Fruit fly (Drosophila melanogaster) whole organism, embryonic: ENCODE results near the gene CG42237.

ENCODE experiments used
- Ada2b ChIP-seq: fragments of 200-800 bp; sonication (Bioruptor generic); IDR thresholded peaks from 2 replicates; pipeline ENCODE4 v1.3.6; 2022; ENCODE audit warnings: missing biosample characterization, missing genetic modification characterization
- B-H1 ChIP-seq: fragments of 200-800 bp; sonication (Bioruptor generic); IDR thresholded peaks from 3 replicates; pipeline ENCODE4 v1.3.6; 2022; ENCODE audit warnings: missing biosample characterization, missing genetic modification characterization
- CG10147 ChIP-seq: fragments of 200-800 bp; sonication (Bioruptor generic); optimal IDR thresholded peaks from 2 replicates; lab custom pipeline; 2019; ENCODE audit warnings: missing biosample characterization, mild to moderate bottlenecking, missing genetic modification characterization, moderate library complexity
- CG10462 ChIP-seq: fragments of 200-800 bp; sonication (Bioruptor generic); optimal IDR thresholded peaks from 2 replicates; lab custom pipeline; 2016; ENCODE audit warnings: missing biosample characterization, missing genetic modification characterization
- CG10959 ChIP-seq: fragments of 200-800 bp; sonication (Bioruptor generic); IDR thresholded peaks from 2 replicates; pipeline ENCODE4 v1.3.6; 2022; ENCODE audit warnings: missing biosample characterization, missing genetic modification characterization
- CG11695 ChIP-seq: fragments of 200-800 bp; sonication (Bioruptor generic); IDR thresholded peaks from 3 replicates; pipeline ENCODE4 v1.3.6; 2022; ENCODE audit warnings: missing biosample characterization, missing genetic modification characterization
- CG12155 ChIP-seq: fragments of 200-800 bp; sonication (Bioruptor generic); optimal IDR thresholded peaks from 3 replicates; lab custom pipeline; 2016; ENCODE audit warnings: missing biosample characterization, missing genetic modification characterization
- CG14441 ChIP-seq: fragments of 200-800 bp; sonication (Bioruptor generic); IDR thresholded peaks from 2 replicates; pipeline ENCODE4 v1.3.6; 2022; ENCODE audit warnings: missing biosample characterization, missing genetic modification characterization
- CG16815 ChIP-seq: fragments of 200-800 bp; sonication (Bioruptor generic); optimal IDR thresholded peaks from 3 replicates; lab custom pipeline; 2017; ENCODE audit warnings: missing biosample characterization, mild to moderate bottlenecking, missing genetic modification characterization
- CG18011 ChIP-seq: fragments of 200-800 bp; sonication (Bioruptor generic); optimal IDR thresholded peaks from 2 replicates; lab custom pipeline; 2017; ENCODE audit warnings: missing biosample characterization, missing genetic modification characterization, mild to moderate bottlenecking, moderate library complexity, missing genotype
- CG2199 ChIP-seq: fragments of 200-800 bp; sonication (Bioruptor generic); IDR thresholded peaks from 3 replicates; pipeline ENCODE4 v1.3.6; 2022; ENCODE audit warnings: missing biosample characterization, missing genetic modification characterization
- CG30431 ChIP-seq: fragments of 200-800 bp; sonication (Bioruptor generic); optimal IDR thresholded peaks from 2 replicates; lab custom pipeline; 2017; ENCODE audit warnings: missing biosample characterization, missing genetic modification characterization
- CG32532 ChIP-seq: fragments of 200-800 bp; sonication (Bioruptor generic); IDR thresholded peaks from 2 replicates; pipeline ENCODE4 v1.3.6; 2022; ENCODE audit warnings: missing biosample characterization, missing genetic modification characterization
- CG6654 ChIP-seq: fragments of 200-800 bp; sonication (Bioruptor generic); optimal IDR thresholded peaks from 2 replicates; lab custom pipeline; 2017; ENCODE audit warnings: missing biosample characterization, mild to moderate bottlenecking, missing genetic modification characterization
- CG6765 ChIP-seq: fragments of 200-800 bp; sonication (Bioruptor generic); optimal IDR thresholded peaks from 3 replicates; lab custom pipeline; 2017; ENCODE audit warnings: missing biosample characterization, mild to moderate bottlenecking, missing genetic modification characterization
- CG7745 ChIP-seq: fragments of 200-800 bp; sonication (Bioruptor generic); optimal IDR thresholded peaks from 2 replicates; lab custom pipeline; 2018; ENCODE audit warnings: missing biosample characterization, mild to moderate bottlenecking, missing genetic modification characterization, moderate library complexity
- CG8388 ChIP-seq: fragments of 200-800 bp; sonication (Bioruptor generic); optimal IDR thresholded peaks from 2 replicates; lab custom pipeline; 2019; ENCODE audit warnings: missing biosample characterization, mild to moderate bottlenecking, missing genetic modification characterization, moderate library complexity
- CG9215 ChIP-seq: fragments of 200-800 bp; sonication (Bioruptor generic); IDR thresholded peaks from 2 replicates; pipeline ENCODE4 v1.3.6; 2022; ENCODE audit warnings: missing biosample characterization, missing genetic modification characterization
- Dfd ChIP-seq, 2 experiments: fragments of >200 bp; optimal IDR thresholded peaks; 2 replicates each; lab custom pipeline; 2017; ENCODE audit warnings: missing biosample characterization in 2 of 2, missing genetic modification characterization in 2 of 2
- Dip2 ChIP-seq: fragments of 200-800 bp; sonication (Bioruptor generic); IDR thresholded peaks from 2 replicates; pipeline ENCODE4 v1.3.6; 2022; ENCODE audit warnings: missing biosample characterization, missing genetic modification characterization
- Dip3 ChIP-seq: fragments of 200-800 bp; sonication (Bioruptor generic); optimal IDR thresholded peaks from 3 replicates; lab custom pipeline; 2016; ENCODE audit warnings: missing biosample characterization, missing genetic modification characterization
- Doc3 ChIP-seq: fragments of 200-800 bp; sonication (Bioruptor generic); IDR thresholded peaks from 3 replicates; pipeline ENCODE4 v1.3.6; 2022; ENCODE audit warnings: missing biosample characterization, missing genetic modification characterization; ENCODE audit not compliant: partially characterized antibody
- HLH4C ChIP-seq: fragments of 200-800 bp; sonication (Bioruptor generic); IDR thresholded peaks from 3 replicates; pipeline ENCODE4 v1.3.6; 2022; ENCODE audit warnings: missing biosample characterization, missing genetic modification characterization; ENCODE audit not compliant: partially characterized antibody
- Hmr ChIP-seq: fragments of 200-800 bp; sonication (Bioruptor generic); optimal IDR thresholded peaks from 3 replicates; lab custom pipeline; 2017; ENCODE audit warnings: mild to moderate bottlenecking, missing biosample characterization, missing genetic modification reagents, missing genetic modification characterization
- Max ChIP-seq: fragments of 200-800 bp; sonication (Bioruptor generic); optimal IDR thresholded peaks from 2 replicates; lab custom pipeline; 2016; ENCODE audit warnings: missing biosample characterization, mild to moderate bottlenecking, missing genetic modification characterization
- NK7.1 ChIP-seq: fragments of 200-800 bp; sonication (Bioruptor generic); optimal IDR thresholded peaks from 3 replicates; lab custom pipeline; 2016; ENCODE audit warnings: missing biosample characterization, missing genetic modification characterization
- Stat92E ChIP-seq, 3 experiments: fragments of >200 bp in 2 of 3; fragments of 200-800 bp in 1 of 3; sonication (Bioruptor generic) in 1 of 3; optimal IDR thresholded peaks; 2 replicates each; lab custom pipeline; 2017 to 2019; ENCODE audit warnings: missing biosample characterization in 3 of 3, missing genetic modification characterization in 3 of 3, mild to moderate bottlenecking in 1 of 3, moderate library complexity in 1 of 3
- YL-1 ChIP-seq: fragments of 200-800 bp; sonication (Bioruptor generic); optimal IDR thresholded peaks from 3 replicates; lab custom pipeline; 2017; ENCODE audit warnings: missing biosample characterization, mild to moderate bottlenecking, missing genetic modification characterization
- ac ChIP-seq: fragments of 200-800 bp; sonication (Bioruptor generic); optimal IDR thresholded peaks from 3 replicates; lab custom pipeline; 2017; ENCODE audit warnings: missing biosample characterization, mild to moderate bottlenecking, missing genetic modification characterization
- ara ChIP-seq: fragments of 200-800 bp; sonication (Bioruptor generic); IDR thresholded peaks from 2 replicates; pipeline ENCODE4 v1.3.6; 2022; ENCODE audit warnings: missing biosample characterization, missing genetic modification characterization
- bab2 ChIP-seq: fragments of 200-800 bp; sonication (Bioruptor generic); optimal IDR thresholded peaks from 2 replicates; lab custom pipeline; 2016; ENCODE audit warnings: missing biosample characterization, missing genetic modification characterization
- chif ChIP-seq, 2 experiments: fragments of 200-800 bp; sonication (Bioruptor generic); optimal IDR thresholded peaks; 3 replicates each; lab custom pipeline; 2016; ENCODE audit warnings: missing biosample characterization in 2 of 2, missing genetic modification characterization in 2 of 2
- da ChIP-seq: fragments of 200-800 bp; sonication (Bioruptor generic); optimal IDR thresholded peaks from 2 replicates; lab custom pipeline; 2016; ENCODE audit warnings: missing biosample characterization, missing genetic modification characterization
- dysf ChIP-seq: fragments of 200-800 bp; sonication (Bioruptor generic); IDR thresholded peaks from 3 replicates; pipeline ENCODE4 v1.3.6; 2022; ENCODE audit warnings: missing biosample characterization, missing genetic modification characterization
- fd102C ChIP-seq: fragments of 200-800 bp; sonication (Bioruptor generic); optimal IDR thresholded peaks from 2 replicates; lab custom pipeline; 2018; ENCODE audit warnings: missing biosample characterization, mild to moderate bottlenecking, missing genetic modification characterization, moderate library complexity
- gem ChIP-seq: fragments of 200-800 bp; sonication (Bioruptor generic); optimal IDR thresholded peaks from 2 replicates; lab custom pipeline; 2019; ENCODE audit warnings: missing biosample characterization, mild to moderate bottlenecking, missing genetic modification characterization, moderate library complexity
- hkb ChIP-seq, 2 experiments: fragments of 200-800 bp in 1 of 2; fragments of >200 bp in 1 of 2; sonication (Bioruptor generic) in 1 of 2; IDR thresholded peaks in 1 of 2; optimal IDR thresholded peaks in 1 of 2; 2 replicates each; pipeline versions ENCODE4 v1.3.6 to Lab custom; 2017 to 2022; ENCODE audit warnings: missing biosample characterization in 1 of 2, missing genetic modification characterization in 1 of 2
- insv ChIP-seq, 2 experiments: fragments of 200-800 bp; sonication (Bioruptor generic); optimal IDR thresholded peaks; 3 replicates each; lab custom pipeline; 2016 to 2018; ENCODE audit warnings: missing biosample characterization in 2 of 2, missing genetic modification characterization in 2 of 2
- klu ChIP-seq: fragments of 200-800 bp; sonication (Bioruptor generic); IDR thresholded peaks from 2 replicates; pipeline ENCODE4 v1.3.6; 2022; ENCODE audit warnings: missing biosample characterization, missing genetic modification characterization
- lab ChIP-seq: fragments of 200-800 bp; sonication (Bioruptor generic); optimal IDR thresholded peaks from 3 replicates; lab custom pipeline; 2017; ENCODE audit warnings: missing biosample characterization, missing genetic modification characterization, mild to moderate bottlenecking, moderate library complexity, missing genetic modification reagents
- nerfin-1 ChIP-seq: fragments of 200-800 bp; sonication (Bioruptor generic); optimal IDR thresholded peaks from 3 replicates; lab custom pipeline; 2019; ENCODE audit warnings: missing biosample characterization, mild to moderate bottlenecking, missing genetic modification characterization, moderate library complexity
- pita ChIP-seq: fragments of 200-800 bp; sonication (Bioruptor generic); optimal IDR thresholded peaks from 2 replicates; lab custom pipeline; 2017; ENCODE audit warnings: missing biosample characterization, mild to moderate bottlenecking, missing genetic modification characterization
- repo ChIP-seq: fragments of 200-800 bp; sonication (Bioruptor generic); optimal IDR thresholded peaks from 2 replicates; lab custom pipeline; 2016; ENCODE audit warnings: missing biosample characterization, missing genetic modification characterization
- slou ChIP-seq: fragments of 200-800 bp; sonication (Bioruptor generic); optimal IDR thresholded peaks from 3 replicates; lab custom pipeline; 2016; ENCODE audit warnings: missing biosample characterization, missing genetic modification characterization
- sr ChIP-seq: fragments of 200-800 bp; sonication (Bioruptor generic); IDR thresholded peaks from 3 replicates; pipeline ENCODE4 v1.3.6; 2022; ENCODE audit warnings: missing biosample characterization, missing genetic modification characterization
- stc ChIP-seq: fragments of 200-800 bp; sonication (Bioruptor generic); IDR thresholded peaks from 2 replicates; pipeline ENCODE4 v1.3.6; 2022; ENCODE audit warnings: missing biosample characterization, missing genetic modification characterization
- sug ChIP-seq: fragments of 200-800 bp; optimal IDR thresholded peaks from 2 replicates; lab custom pipeline; 2019; ENCODE audit warnings: missing biosample characterization, mild to moderate bottlenecking, missing genetic modification characterization, moderate library complexity
- usp ChIP-seq: fragments of >200 bp; optimal IDR thresholded peaks from 2 replicates; lab custom pipeline; 2017; ENCODE audit warnings: missing biosample characterization, missing genetic modification characterization
- zen ChIP-seq: fragments of 200-800 bp; sonication (Bioruptor generic); optimal IDR thresholded peaks from 3 replicates; lab custom pipeline; 2018; ENCODE audit warnings: missing biosample characterization, mild to moderate bottlenecking, missing genetic modification characterization, moderate library complexity

CG42237 gene

DNA sequence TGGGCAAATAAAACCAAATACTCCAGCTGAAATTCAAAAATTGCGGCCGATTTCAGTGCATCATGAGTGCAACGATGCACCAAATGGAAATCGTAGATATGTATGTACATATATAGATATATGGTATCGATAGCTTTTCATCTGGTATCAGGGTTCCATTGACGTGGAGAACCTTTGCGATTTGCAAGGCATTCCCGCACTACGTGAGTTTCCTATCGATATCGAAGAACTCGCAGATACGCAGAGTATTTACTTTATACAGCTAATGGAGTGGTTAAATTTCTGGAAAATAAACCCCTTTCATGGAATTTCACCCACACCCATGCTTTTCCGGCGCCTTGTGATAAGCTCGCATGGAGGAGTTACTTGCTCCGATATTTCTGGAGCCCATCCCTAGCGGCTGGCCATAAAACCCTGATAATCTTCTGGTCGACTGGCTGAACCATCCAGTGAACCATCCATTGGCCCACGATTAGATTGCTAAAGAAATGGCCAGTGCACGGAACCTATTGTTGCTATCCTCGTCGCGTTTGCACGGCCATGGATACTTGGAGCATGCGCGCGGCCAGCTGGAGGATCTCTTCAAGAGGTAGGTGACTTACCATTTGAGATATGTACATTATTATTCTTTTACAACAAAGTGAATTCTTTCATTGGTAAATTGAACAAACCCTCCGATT lies 20.7 kb upstream of the CG42237 start, which contains the start of gene CG2200 (continued):
- no peak for TF ChIP-seq hkb (optimal IDR thresholded peaks at IDR 0.05; lab: Kevin White, UChicago)
- peak; percentile 57; the same call in 1 of the 2 replicates for TF ChIP-seq hkb (GFP tag; IDR thresholded peaks at IDR 0.05; lab: Robert Waterston, UW)
- TF ChIP-seq CG2199 (GFP tag; lab: Robert Waterston, UW): no peak
- peak; percentile 18; the same call in 1 of the 2 replicates for TF ChIP-seq CG9215 (GFP tag; lab: Robert Waterston, UW)
- no peak for TF ChIP-seq sr (GFP tag; lab: Robert Waterston, UW)
- peak; percentile 51; the same call in 1 of the 2 replicates for TF ChIP-seq CG14441
- peak; percentile 6 for TF ChIP-seq nerfin-1 (tag; lab: Kevin White, UChicago)
- TF ChIP-seq CG16815 (GFP tag; lab: Kevin White, UChicago): no peak
- no peak for TF ChIP-seq stc (GFP tag; lab: Robert Waterston, UW)
- TF ChIP-seq CG6654: no peak
- peak; percentile 68 for TF ChIP-seq lab (GFP tag; lab: Kevin White, UChicago)
- no peak for TF ChIP-seq Dfd (GFP tag; optimal IDR thresholded peaks at IDR 0.05; lab: Kevin White, UChicago)
- TF ChIP-seq CG8388: peak; percentile 2
- TF ChIP-seq Hmr: peak; percentile 28
- 0 out of 2 replicates have a peak, but pooled peaks have one; percentile 44 for TF ChIP-seq ara
- TF ChIP-seq CG6765 (GFP tag; lab: Kevin White, UChicago): no peak
- TF ChIP-seq sug: peak; percentile 42
- TF ChIP-seq CG10959: no peak
- TF ChIP-seq CG12155 (GFP tag; lab: Kevin White, UChicago): peak; percentile 26
- no peak for TF ChIP-seq CG10147 (GFP tag; lab: Kevin White, UChicago)
- no peak for TF ChIP-seq ac
- peak; percentile 39 for TF ChIP-seq gem (tag; lab: Kevin White, UChicago)
- TF ChIP-seq da (GFP tag; lab: Kevin White, UChicago): no peak
- TF ChIP-seq CG30431 (GFP tag; lab: Kevin White, UChicago): no peak
- no peak for TF ChIP-seq slou (GFP tag; lab: Kevin White, UChicago)
- peak; percentile 0 for TF ChIP-seq YL-1 (GFP tag; lab: Kevin White, UChicago)
- peak; percentile 15 for TF ChIP-seq Dip3 (GFP tag; lab: Kevin White, UChicago)
- TF ChIP-seq bab2 (GFP tag; lab: Kevin White, UChicago): peak; percentile 29
- no peak for TF ChIP-seq chif (GFP tag; optimal IDR thresholded peaks at IDR 0.05; lab: Kevin White, UChicago)
- peak; percentile 2 for TF ChIP-seq Max (GFP tag; lab: Kevin White, UChicago)
- TF ChIP-seq Dip2 (GFP tag; lab: Robert Waterston, UW): no peak
- no peak for TF ChIP-seq pita (GFP tag; lab: Kevin White, UChicago)
- TF ChIP-seq dysf: peak; percentile 55; the same call in 2 of the 3 replicates
- no peak for TF ChIP-seq Ada2b (GFP tag; lab: Robert Waterston, UW)
- TF ChIP-seq HLH4C (GFP tag; lab: Robert Waterston, UW): peak; percentile 85
- TF ChIP-seq CG11695 (GFP tag; lab: Robert Waterston, UW): no peak
- TF ChIP-seq CG7745 (tag; lab: Kevin White, UChicago): no peak
- no peak for TF ChIP-seq zen (tag; lab: Kevin White, UChicago)
- TF ChIP-seq CG32532: 0 out of 2 replicates have a peak, but pooled peaks have one; percentile 14
- no peak for TF ChIP-seq CG10462 (GFP tag; lab: Kevin White, UChicago)
- no peak for TF ChIP-seq usp (GFP tag; lab: Kevin White, UChicago)
- TF ChIP-seq klu (GFP tag; lab: Robert Waterston, UW): no peak
- TF ChIP-seq B-H1 (GFP tag; lab: Robert Waterston, UW): peak; percentile 24; the same call in 1 of the 3 replicates
- TF ChIP-seq insv (GFP tag; optimal IDR thresholded peaks at IDR 0.05; lab: Kevin White, UChicago): no peak
- no peak for TF ChIP-seq NK7.1
- no peak for TF ChIP-seq fd102C (GFP tag; lab: Kevin White, UChicago)
- no peak for TF ChIP-seq repo
- TF ChIP-seq CG18011 (GFP tag; lab: Kevin White, UChicago): no peak
- TF ChIP-seq Doc3 (GFP tag; lab: Robert Waterston, UW): peak; percentile 76
- TF ChIP-seq Stat92E (GFP tag; optimal IDR thresholded peaks at IDR 0.05; lab: Kevin White, UChicago): no peak
